Worm (Caenorhabditis elegans) whole organism, L3 larva: ENCODE data around the gene F19H8.2.

Source experiments
- R02D3.7 ChIP-seq: fragments of 150-350 bp; optimal IDR thresholded peaks from 2 replicates; lab custom pipeline; 2014; ENCODE audit warnings: missing biosample characterization, missing genetic modification characterization
- aly-2 ChIP-seq: fragments of 150-350 bp; optimal IDR thresholded peaks from 2 replicates; lab custom pipeline; 2014; ENCODE audit warnings: missing biosample characterization, missing genetic modification characterization
- ama-1 ChIP-seq: fragments of 150-350 bp; optimal IDR thresholded peaks from 2 replicates; lab custom pipeline; 2018
- ceh-82 ChIP-seq: fragments of 150-350 bp; optimal IDR thresholded peaks from 2 replicates; lab custom pipeline; 2014; ENCODE audit warnings: missing biosample characterization, missing genetic modification characterization
- ceh-9 ChIP-seq: sonication (generic microtip); optimal IDR thresholded peaks from 2 replicates; lab custom pipeline; 2018; ENCODE audit warnings: missing biosample characterization, missing genetic modification characterization
- egl-27 ChIP-seq: sonication (generic microtip); optimal IDR thresholded peaks from 4 replicates; lab custom pipeline; 2017; ENCODE audit warnings: missing biosample characterization, missing genetic modification reagents, missing genetic modification characterization
- egl-5 ChIP-seq: fragments of 150-350 bp; optimal IDR thresholded peaks from 2 replicates; lab custom pipeline; 2017; ENCODE audit warnings: missing biosample characterization, missing genetic modification reagents, missing genetic modification characterization, inconsistent platforms
- elt-2 ChIP-seq: sonication (generic microtip); optimal IDR thresholded peaks from 2 replicates; lab custom pipeline; 2016; ENCODE audit warnings: missing genetic modification reagents, mild to moderate bottlenecking, missing genetic modification characterization, missing compliant biosample characterization
- elt-3 ChIP-seq, 3 experiments: fragments of 150-350 bp in 1 of 3; sonication (generic microtip) in 2 of 3; optimal IDR thresholded peaks; 2 replicates in 2 of 3; 4 replicates in 1 of 3; lab custom pipeline; 2014 to 2017; ENCODE audit warnings: missing biosample characterization in 3 of 3, missing genetic modification characterization in 3 of 3
- fkh-10 ChIP-seq: sonication (generic microtip); optimal IDR thresholded peaks from 2 replicates; lab custom pipeline; 2017; ENCODE audit warnings: missing biosample characterization, missing genetic modification reagents, missing genetic modification characterization
- fkh-2 ChIP-seq: fragments of 150-350 bp; optimal IDR thresholded peaks from 2 replicates; lab custom pipeline; 2014; ENCODE audit warnings: missing biosample characterization, missing genetic modification reagents, missing genetic modification characterization
- jun-1 ChIP-seq: fragments of 150-350 bp; optimal IDR thresholded peaks from 2 replicates; lab custom pipeline; 2014; ENCODE audit warnings: missing biosample characterization, missing genetic modification reagents, missing genetic modification characterization
- lin-15B ChIP-seq: fragments of 150-350 bp; optimal IDR thresholded peaks from 2 replicates; lab custom pipeline; 2014; ENCODE audit warnings: missing biosample characterization, missing genetic modification characterization
- lin-39 ChIP-seq: fragments of 150-350 bp; optimal IDR thresholded peaks from 2 replicates; lab custom pipeline; 2018; ENCODE audit warnings: missing biosample characterization, missing genetic modification reagents, missing genetic modification characterization
- mdl-1 ChIP-seq: fragments of 150-350 bp; optimal IDR thresholded peaks from 2 replicates; lab custom pipeline; 2014; ENCODE audit warnings: missing biosample characterization, missing genetic modification characterization
- mml-1 ChIP-seq: fragments of 150-350 bp; sonication (generic microtip); optimal IDR thresholded peaks from 3 replicates; lab custom pipeline; 2014; ENCODE audit warnings: missing biosample characterization, missing genetic modification characterization
- nfya-1 ChIP-seq: sonication (generic microtip); optimal IDR thresholded peaks from 2 replicates; lab custom pipeline; 2017; ENCODE audit warnings: missing genetic modification characterization, mild to moderate bottlenecking, missing compliant biosample characterization, antibody characterized with exemption, moderate library complexity; ENCODE audit not compliant: insufficient read depth
- nhr-11 ChIP-seq: fragments of 150-350 bp; optimal IDR thresholded peaks from 2 replicates; lab custom pipeline; 2014; ENCODE audit warnings: missing biosample characterization, missing genetic modification characterization
- nhr-12 ChIP-seq: fragments of 150-350 bp; optimal IDR thresholded peaks from 2 replicates; lab custom pipeline; 2014; ENCODE audit warnings: missing biosample characterization, missing genetic modification characterization
- nhr-23 ChIP-seq: fragments of 150-350 bp; optimal IDR thresholded peaks from 2 replicates; lab custom pipeline; 2014; ENCODE audit warnings: missing biosample characterization, missing genetic modification reagents, missing genetic modification characterization
- nhr-237 ChIP-seq: fragments of 150-350 bp; optimal IDR thresholded peaks from 2 replicates; lab custom pipeline; 2014; ENCODE audit warnings: missing biosample characterization, missing genetic modification characterization
- nhr-25 ChIP-seq: sonication (generic microtip); optimal IDR thresholded peaks from 2 replicates; lab custom pipeline; 2017; ENCODE audit warnings: missing biosample characterization, missing genetic modification characterization
- nhr-28 ChIP-seq: fragments of 150-350 bp; optimal IDR thresholded peaks from 2 replicates; lab custom pipeline; 2014; ENCODE audit warnings: missing biosample characterization, missing genetic modification characterization
- nhr-43 ChIP-seq: sonication (generic microtip); optimal IDR thresholded peaks from 2 replicates; lab custom pipeline; 2016; ENCODE audit warnings: mild to moderate bottlenecking, missing genetic modification characterization, missing compliant biosample characterization; ENCODE audit not compliant: poor library complexity, severe bottlenecking
- nhr-67 ChIP-seq: fragments of 150-350 bp; optimal IDR thresholded peaks from 2 replicates; lab custom pipeline; 2014; ENCODE audit warnings: missing biosample characterization, missing genetic modification characterization
- nhr-76 ChIP-seq: fragments of 150-350 bp; sonication (generic microtip); optimal IDR thresholded peaks from 5 replicates; lab custom pipeline; 2014; ENCODE audit warnings: missing biosample characterization, missing genetic modification characterization
- nhr-77 ChIP-seq: fragments of 150-350 bp; optimal IDR thresholded peaks from 2 replicates; lab custom pipeline; 2014; ENCODE audit warnings: missing biosample characterization, missing genetic modification characterization
- pha-4 ChIP-seq: fragments of 150-350 bp; optimal IDR thresholded peaks from 2 replicates; lab custom pipeline; 2014; ENCODE audit warnings: missing biosample characterization, missing genetic modification reagents, missing genetic modification characterization
- pqm-1 ChIP-seq: fragments of 150-350 bp; optimal IDR thresholded peaks from 2 replicates; lab custom pipeline; 2017; ENCODE audit warnings: missing biosample characterization, missing genetic modification characterization, inconsistent platforms
- sea-2 ChIP-seq: fragments of 150-350 bp; sonication (generic microtip); optimal IDR thresholded peaks from 4 replicates; lab custom pipeline; 2014; ENCODE audit warnings: missing biosample characterization, missing genetic modification reagents, missing genetic modification characterization
- skn-1 ChIP-seq: fragments of 150-350 bp; optimal IDR thresholded peaks from 2 replicates; lab custom pipeline; 2014; ENCODE audit warnings: missing biosample characterization, missing genetic modification characterization
- snpc-4 ChIP-seq: fragments of 150-350 bp; optimal IDR thresholded peaks from 2 replicates; lab custom pipeline; 2014; ENCODE audit warnings: missing biosample characterization, missing genetic modification characterization
- tbx-2 ChIP-seq: sonication (generic microtip); optimal IDR thresholded peaks from 2 replicates; lab custom pipeline; 2016; ENCODE audit warnings: mild to moderate bottlenecking, missing genetic modification characterization, missing compliant biosample characterization
- zag-1 ChIP-seq: fragments of 150-350 bp; optimal IDR thresholded peaks from 2 replicates; lab custom pipeline; 2014; ENCODE audit warnings: missing biosample characterization, missing genetic modification characterization

Gene F19H8.2

ce11 chrII:14599933-14600630 is 5.6 kb downstream of the F19H8.2 start (continued):
- TF ChIP-seq ceh-82 (no peak), fkh-10 (GFP tag; lab: Kevin White, UChicago) (no peak), mdl-1 (tag; lab: Kevin White, UChicago) (no peak), egl-27 (tag; lab: Kevin White, UChicago) (no peak), ama-1 (peak; percentile 78)
- TF ChIP-seq, all 47 proteins: peak for 9

DNA sequence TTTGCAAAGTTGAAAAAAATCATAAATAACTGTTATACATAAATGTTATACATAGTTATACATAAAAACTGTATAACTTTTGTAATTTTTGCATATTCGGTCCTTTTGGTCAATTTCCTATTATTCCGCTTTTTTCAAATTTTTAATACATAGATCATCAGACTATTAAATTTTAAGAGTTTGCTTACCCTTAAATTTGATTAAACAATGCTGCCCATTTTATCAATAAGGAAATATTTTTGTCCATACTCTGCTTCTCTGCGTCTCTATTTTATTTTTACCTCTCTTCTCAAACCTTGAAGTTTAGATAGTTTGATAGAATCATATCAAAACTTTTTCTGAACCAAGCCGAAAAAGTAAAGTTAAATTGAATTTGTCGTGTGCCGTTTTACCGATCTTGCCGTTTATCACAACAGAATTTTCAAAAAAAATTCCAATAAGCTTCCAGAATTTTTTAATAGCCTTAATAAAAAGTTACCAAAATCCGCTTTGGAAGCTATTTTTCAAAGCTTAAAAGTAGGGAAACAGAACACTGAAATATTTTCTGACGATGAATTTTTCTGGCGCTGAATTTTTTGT is 6.3 kb downstream of the F19H8.2 start:
- no peak for TF ChIP-seq nhr-11 (tag; lab: Kevin White, UChicago)
- TF ChIP-seq lin-39: no peak
- TF ChIP-seq aly-2 (tag; lab: Kevin White, UChicago): no peak
- TF ChIP-seq pqm-1 (tag; lab: Kevin White, UChicago): peak; percentile 35
- peak; percentile 75 for TF ChIP-seq ama-1
- no peak for TF ChIP-seq nhr-25 (tag; lab: Kevin White, UChicago)
- no peak for TF ChIP-seq nhr-76 (tag; lab: Kevin White, UChicago)
- peak; percentile 58 for TF ChIP-seq pha-4 (tag; lab: Kevin White, UChicago)
- no peak for TF ChIP-seq nhr-77 (tag; lab: Kevin White, UChicago)

ce11 chrII:14598367-14598766 is 7.3 kb downstream of the F19H8.2 start:
- peak; percentile 81 for TF ChIP-seq nfya-1 (tag; lab: Kevin White, UChicago)
- peak; percentile 37 for TF ChIP-seq lin-15B (tag; lab: Kevin White, UChicago)
- peak; percentile 23 for TF ChIP-seq nhr-43 (tag; lab: Kevin White, UChicago)
- peak; percentile 78 for TF ChIP-seq nhr-11 (tag; lab: Kevin White, UChicago)
- TF ChIP-seq nhr-67: no peak
- TF ChIP-seq ama-1: peak; percentile 53
- TF ChIP-seq R02D3.7 (tag; lab: Kevin White, UChicago): no peak
- peak; percentile 95 for TF ChIP-seq pqm-1 (tag; lab: Kevin White, UChicago)
- TF ChIP-seq mml-1 (tag; lab: Kevin White, UChicago): peak; percentile 30
- peak; percentile 85 for TF ChIP-seq elt-2
- TF ChIP-seq nhr-237 (tag; lab: Kevin White, UChicago): no peak
- TF ChIP-seq jun-1 (tag; lab: Kevin White, UChicago): peak; percentile 65
- no peak for TF ChIP-seq fkh-10 (GFP tag; lab: Kevin White, UChicago)
- no peak for TF ChIP-seq pha-4 (tag; lab: Kevin White, UChicago)
- TF ChIP-seq fkh-2 (tag; lab: Kevin White, UChicago): peak; percentile 74
- TF ChIP-seq tbx-2 (tag; lab: Kevin White, UChicago): no peak
- no peak for TF ChIP-seq zag-1 (tag; lab: Kevin White, UChicago)
- peak; percentile 9 for TF ChIP-seq nhr-77 (tag; lab: Kevin White, UChicago)
- no peak for TF ChIP-seq nhr-28 (tag; lab: Kevin White, UChicago)
- peak; percentile 50 for TF ChIP-seq skn-1 (tag; lab: Kevin White, UChicago)
- TF ChIP-seq, all 47 proteins: peak for 12

ce11 chrII:14597788-14598187 is 7.9 kb downstream of the F19H8.2 start:
- TF ChIP-seq elt-3 (tag; optimal IDR thresholded peaks at IDR 0.05; lab: Kevin White, UChicago): peak in 2 of 3 experiments; percentile 90 to 94
- no peak for TF ChIP-seq jun-1 (tag; lab: Kevin White, UChicago)
- TF ChIP-seq ceh-9 (tag; lab: Kevin White, UChicago): no peak
- TF ChIP-seq, all 47 proteins: peak for 1

- TF ChIP-seq ceh-82: no peak
- no peak for TF ChIP-seq snpc-4
- TF ChIP-seq aly-2 (tag; lab: Kevin White, UChicago): no peak
- no peak for TF ChIP-seq egl-27 (tag; lab: Kevin White, UChicago)
- no peak for TF ChIP-seq nhr-25 (tag; lab: Kevin White, UChicago)
- TF ChIP-seq lin-39: no peak
- TF ChIP-seq fkh-10 (GFP tag; lab: Kevin White, UChicago): no peak
- TF ChIP-seq nhr-23 (tag; lab: Kevin White, UChicago): no peak
- no peak for TF ChIP-seq tbx-2 (tag; lab: Kevin White, UChicago)
- TF ChIP-seq nhr-237 (tag; lab: Kevin White, UChicago): no peak
- no peak for TF ChIP-seq sea-2 (GFP tag; lab: Kevin White, UChicago)
- no peak for TF ChIP-seq lin-15B (tag; lab: Kevin White, UChicago)
- TF ChIP-seq ceh-9 (tag; lab: Kevin White, UChicago): no peak
- no peak for TF ChIP-seq egl-5 (tag; lab: Kevin White, UChicago)
- TF ChIP-seq ama-1: no peak
- TF ChIP-seq elt-2: no peak
- TF ChIP-seq nhr-77 (tag; lab: Kevin White, UChicago): no peak
- no peak for TF ChIP-seq nhr-12
- TF ChIP-seq, all 47 proteins: peak for 0
Measured at ce11 chrII:14593281-14593680, 12.4 kb downstream of the F19H8.2 start, which contains the start of gene catp-4. Gene catp-4 (plus strand): TSS chrII:14593581.
